Worm (Caenorhabditis elegans): ENCODE measurements around the gene cyp-32A1.

DNA sequence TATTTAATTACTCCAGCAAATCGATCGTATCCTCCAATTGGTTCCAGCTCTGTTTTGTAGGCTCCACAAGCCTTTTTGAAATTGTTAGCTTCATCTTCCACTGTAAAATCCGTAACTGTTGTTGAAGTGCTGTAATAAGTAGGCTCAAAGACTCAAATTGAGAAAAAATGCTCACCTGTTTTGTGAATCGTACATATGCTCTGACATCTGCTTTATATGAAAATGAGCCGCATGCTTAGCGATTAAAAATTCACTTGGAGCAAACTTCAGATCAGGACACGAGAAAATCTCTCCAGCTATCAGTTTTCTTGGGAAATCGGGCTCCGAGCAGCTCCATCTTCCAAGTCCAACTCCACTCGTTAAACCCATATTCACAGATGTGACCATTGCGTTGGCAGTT, 26.8 kb downstream of the cyp-32A1 start:
- TF ChIP-seq snpc-4 (tag; optimal IDR thresholded peaks at IDR 0.05) (no peak), nhr-76 (tag; optimal IDR thresholded peaks at IDR 0.05) (no peak), elt-3 (tag; optimal IDR thresholded peaks at IDR 0.05) (no peak), ces-1 (GFP tag; optimal IDR thresholded peaks at IDR 0.05) (no peak), unc-62 (GFP tag; optimal IDR thresholded peaks at IDR 0.05) (no peak), nhr-12 (tag; optimal IDR thresholded peaks at IDR 0.05) (no peak), hlh-1 (tag; optimal IDR thresholded peaks at IDR 0.05) (no peak), drap-1 (GFP tag; optimal IDR thresholded peaks at IDR 0.05) (no peak)
